Worm (Caenorhabditis elegans) whole organism, L4 larva: ENCODE measurements around the gene gyf-1.
A peak's percentile ranks its signal among the peaks of the same experiment; 100 is the strongest.

ENCODE experiments used
- F26F4.8 ChIP-seq: fragments of 200-800 bp; sonication (Bioruptor generic); conservative IDR thresholded peaks from 2 replicates; pipeline ENCODE4 v1.3.6; 2022; ENCODE audit warnings: missing genetic modification characterization, missing compliant biosample characterization
- F49E8.2 ChIP-seq: sonication (generic microtip); optimal IDR thresholded peaks from 2 replicates; lab custom pipeline; 2016; ENCODE audit warnings: missing compliant biosample characterization, mild to moderate bottlenecking, missing genetic modification characterization, borderline replicate concordance
- T20F7.1 ChIP-seq: fragments of 200-800 bp; sonication (Bioruptor generic); optimal IDR thresholded peaks from 2 replicates; lab custom pipeline; 2018; ENCODE audit warnings: mild to moderate bottlenecking, missing genetic modification characterization, missing compliant biosample characterization
- T26A8.4 ChIP-seq: fragments of 200-800 bp; sonication (Bioruptor generic); IDR thresholded peaks from 2 replicates; pipeline ENCODE4 v1.3.6; 2022; ENCODE audit warnings: missing genetic modification characterization, missing compliant biosample characterization
- Y48G9A.11 ChIP-seq: fragments of 200-800 bp; sonication (Bioruptor generic); IDR thresholded peaks from 2 replicates; pipeline ENCODE4 v1.3.6; 2022; ENCODE audit warnings: missing genetic modification reagents, missing genetic modification characterization, missing compliant biosample characterization
- Y75B8A.6 ChIP-seq: fragments of 200-800 bp; sonication (Bioruptor generic); IDR thresholded peaks from 2 replicates; pipeline ENCODE4 v1.3.6; 2022; ENCODE audit warnings: missing genetic modification reagents, missing genetic modification characterization, missing compliant biosample characterization
- ZK546.5 ChIP-seq, 2 experiments: sonication (generic microtip); optimal IDR thresholded peaks; 2 replicates each; lab custom pipeline; 2017; ENCODE audit warnings: missing biosample characterization in 2 of 2, missing genetic modification characterization in 2 of 2
- attf-4 ChIP-seq: sonication (generic microtip); optimal IDR thresholded peaks from 3 replicates; lab custom pipeline; 2017; ENCODE audit warnings: missing biosample characterization, missing genetic modification characterization
- ceh-20 ChIP-seq: fragments of 200-800 bp; sonication (Bioruptor generic); IDR thresholded peaks from 2 replicates; pipeline ENCODE4 v1.3.6; 2022; ENCODE audit warnings: missing genetic modification reagents, missing genetic modification characterization, missing compliant biosample characterization
- ceh-28 ChIP-seq: fragments of 150-350 bp; optimal IDR thresholded peaks from 2 replicates; lab custom pipeline; 2014; ENCODE audit warnings: missing biosample characterization, missing genetic modification reagents, missing genetic modification characterization
- ceh-62 ChIP-seq: sonication (generic microtip); optimal IDR thresholded peaks from 2 replicates; lab custom pipeline; 2017; ENCODE audit warnings: missing biosample characterization, missing genetic modification characterization
- ceh-82 ChIP-seq: sonication (generic microtip); optimal IDR thresholded peaks from 2 replicates; lab custom pipeline; 2017; ENCODE audit warnings: missing biosample characterization, missing genetic modification characterization
- ces-1 ChIP-seq: fragments of 150-350 bp; sonication (generic microtip); optimal IDR thresholded peaks from 4 replicates; lab custom pipeline; 2014; ENCODE audit warnings: missing biosample characterization, missing genetic modification reagents, missing genetic modification characterization
- cey-2 ChIP-seq: sonication (generic microtip); optimal IDR thresholded peaks from 3 replicates; lab custom pipeline; 2017; ENCODE audit warnings: missing genetic modification characterization, mild to moderate bottlenecking, missing compliant biosample characterization, antibody characterized with exemption, borderline replicate concordance; ENCODE audit not compliant: insufficient read depth
- ctbp-1 ChIP-seq: fragments of 200-800 bp; sonication (Bioruptor generic); IDR thresholded peaks from 2 replicates; pipeline ENCODE4 v1.3.6; 2022; ENCODE audit warnings: missing genetic modification reagents, missing genetic modification characterization, missing compliant biosample characterization
- daf-12 ChIP-seq: fragments of 150-350 bp; optimal IDR thresholded peaks from 2 replicates; lab custom pipeline; 2014; ENCODE audit warnings: missing biosample characterization, missing genetic modification reagents, missing genetic modification characterization
- daf-16 ChIP-seq, 3 experiments: sonication (generic microtip); optimal IDR thresholded peaks; 2 replicates each; lab custom pipeline; 2016 to 2017; ENCODE audit warnings: missing genetic modification characterization in 3 of 3, missing genetic modification reagents in 3 of 3, mild to moderate bottlenecking in 2 of 3, missing compliant biosample characterization in 2 of 3, missing biosample characterization in 1 of 3, moderate library complexity in 1 of 3
- dmd-6 ChIP-seq: fragments of 200-800 bp; sonication (Bioruptor generic); IDR thresholded peaks from 2 replicates; pipeline ENCODE4 v1.3.6; 2022; ENCODE audit warnings: missing genetic modification reagents, missing genetic modification characterization, missing compliant biosample characterization
- dpl-1 ChIP-seq: fragments of 150-350 bp; optimal IDR thresholded peaks from 2 replicates; lab custom pipeline; 2014; ENCODE audit warnings: missing biosample characterization, missing genetic modification reagents, missing genetic modification characterization
- egl-43 ChIP-seq: fragments of 200-800 bp; sonication (Bioruptor generic); IDR thresholded peaks from 2 replicates; pipeline ENCODE4 v1.3.6; 2022; ENCODE audit warnings: missing genetic modification reagents, missing genetic modification characterization, missing compliant biosample characterization
- fos-1 ChIP-seq: fragments of 150-350 bp; optimal IDR thresholded peaks from 2 replicates; lab custom pipeline; 2014; ENCODE audit warnings: missing biosample characterization, missing genetic modification characterization
- hif-1 ChIP-seq, 2 experiments: sonication (generic microtip); optimal IDR thresholded peaks; 2 replicates each; lab custom pipeline; 2016 to 2017; ENCODE audit warnings: missing compliant biosample characterization in 2 of 2, missing genetic modification characterization in 2 of 2, missing genetic modification reagents in 2 of 2, missing genotype in 2 of 2, mild to moderate bottlenecking in 1 of 2
- hlh-11 ChIP-seq: fragments of 200-800 bp; sonication (Bioruptor generic); optimal IDR thresholded peaks from 2 replicates; lab custom pipeline; 2018; ENCODE audit warnings: mild to moderate bottlenecking, missing genetic modification characterization, missing compliant biosample characterization
- lin-15B ChIP-seq: fragments of 150-350 bp; sonication (generic microtip); optimal IDR thresholded peaks from 3 replicates; lab custom pipeline; 2014; ENCODE audit warnings: missing biosample characterization, missing genetic modification characterization
- lin-29 ChIP-seq: fragments of 200-800 bp; sonication (Bioruptor generic); IDR thresholded peaks from 2 replicates; pipeline ENCODE4 v1.3.6; 2022; ENCODE audit warnings: missing genetic modification reagents, missing genetic modification characterization, missing compliant biosample characterization
- lin-39 ChIP-seq: fragments of 150-350 bp; optimal IDR thresholded peaks from 2 replicates; lab custom pipeline; 2014; ENCODE audit warnings: missing biosample characterization, missing genetic modification reagents, missing genetic modification characterization
- lsy-2 ChIP-seq, 2 experiments: fragments of 150-350 bp in 1 of 2; sonication (generic microtip) in 1 of 2; optimal IDR thresholded peaks; 2 replicates each; lab custom pipeline; 2014 to 2017; ENCODE audit warnings: missing biosample characterization in 2 of 2, missing genetic modification characterization in 2 of 2
- mdt-29 ChIP-seq: fragments of 200-800 bp; sonication (Bioruptor generic); IDR thresholded peaks from 2 replicates; pipeline ENCODE4 v1.3.6; 2022; ENCODE audit warnings: missing genetic modification reagents, missing genetic modification characterization, missing compliant biosample characterization
- mep-1 ChIP-seq: fragments of 150-350 bp; sonication (generic microtip); optimal IDR thresholded peaks from 3 replicates; lab custom pipeline; 2014; ENCODE audit warnings: missing biosample characterization, missing genetic modification characterization
- mes-2 ChIP-seq: sonication (generic microtip); optimal IDR thresholded peaks from 2 replicates; lab custom pipeline; 2016; ENCODE audit warnings: missing genotype, mild to moderate bottlenecking, missing genetic modification characterization, missing compliant biosample characterization; ENCODE audit not compliant: poor library complexity, severe bottlenecking
- mxl-2 ChIP-seq: fragments of 200-800 bp; sonication (Bioruptor generic); conservative IDR thresholded peaks from 2 replicates; pipeline ENCODE4 v1.3.6; 2022; ENCODE audit warnings: missing genetic modification reagents, missing genetic modification characterization, missing compliant biosample characterization
- mxl-3 ChIP-seq: fragments of 200-800 bp; sonication (Bioruptor generic); optimal IDR thresholded peaks from 2 replicates; lab custom pipeline; 2018; ENCODE audit warnings: mild to moderate bottlenecking, missing genetic modification characterization, missing compliant biosample characterization
- nhr-10 ChIP-seq: fragments of 150-350 bp; optimal IDR thresholded peaks from 2 replicates; lab custom pipeline; 2014; ENCODE audit warnings: missing biosample characterization, missing genetic modification characterization
- nhr-111 ChIP-seq: fragments of 200-800 bp; sonication (Bioruptor generic); optimal IDR thresholded peaks from 2 replicates; lab custom pipeline; 2018; ENCODE audit warnings: mild to moderate bottlenecking, missing genetic modification characterization, missing compliant biosample characterization
- nhr-25 ChIP-seq: sonication (generic microtip); optimal IDR thresholded peaks from 2 replicates; lab custom pipeline; 2017; ENCODE audit warnings: missing genetic modification characterization, mild to moderate bottlenecking, missing compliant biosample characterization, antibody characterized with exemption, moderate library complexity, borderline replicate concordance; ENCODE audit not compliant: insufficient read depth
- nhr-41 ChIP-seq: fragments of 200-800 bp; sonication (Bioruptor generic); IDR thresholded peaks from 2 replicates; pipeline ENCODE4 v1.3.6; 2022; ENCODE audit warnings: missing genetic modification reagents, missing genetic modification characterization, missing compliant biosample characterization
- nhr-48 ChIP-seq: sonication (generic microtip); optimal IDR thresholded peaks from 2 replicates; lab custom pipeline; 2016; ENCODE audit warnings: mild to moderate bottlenecking, missing genetic modification characterization, missing compliant biosample characterization
- nhr-77 ChIP-seq: fragments of 150-350 bp; optimal IDR thresholded peaks from 2 replicates; lab custom pipeline; 2014; ENCODE audit warnings: missing biosample characterization, missing genetic modification characterization
- rbr-2 ChIP-seq: sonication (generic microtip); optimal IDR thresholded peaks from 2 replicates; lab custom pipeline; 2016; ENCODE audit warnings: missing genotype, missing genetic modification characterization, missing compliant biosample characterization
- sdz-12 ChIP-seq: fragments of 200-800 bp; sonication (Bioruptor generic); optimal IDR thresholded peaks from 2 replicates; lab custom pipeline; 2018; ENCODE audit warnings: mild to moderate bottlenecking, missing genetic modification characterization, missing compliant biosample characterization
- spr-1 ChIP-seq: sonication (generic microtip); optimal IDR thresholded peaks from 2 replicates; lab custom pipeline; 2016; ENCODE audit warnings: mild to moderate bottlenecking, missing genetic modification characterization, missing compliant biosample characterization
- spr-3 ChIP-seq: fragments of 200-800 bp; sonication (Bioruptor generic); optimal IDR thresholded peaks from 2 replicates; lab custom pipeline; 2018; ENCODE audit warnings: mild to moderate bottlenecking, missing genetic modification characterization, missing compliant biosample characterization
- vab-7 ChIP-seq: fragments of 200-800 bp; sonication (Bioruptor generic); IDR thresholded peaks from 2 replicates; pipeline ENCODE4 v1.3.6; 2022; ENCODE audit warnings: missing genetic modification reagents, missing genetic modification characterization, missing compliant biosample characterization
- zag-1 ChIP-seq: fragments of 150-350 bp; optimal IDR thresholded peaks from 2 replicates; lab custom pipeline; 2014; ENCODE audit warnings: missing biosample characterization, missing genetic modification characterization
- zfp-3 ChIP-seq: fragments of 200-800 bp; sonication (Bioruptor generic); conservative IDR thresholded peaks from 2 replicates; pipeline ENCODE4 v1.3.6; 2022; ENCODE audit warnings: missing genetic modification reagents, missing genetic modification characterization, missing compliant biosample characterization
- zip-11 ChIP-seq: fragments of 200-800 bp; sonication (Bioruptor generic); IDR thresholded peaks from 2 replicates; pipeline ENCODE4 v1.3.6; 2022; ENCODE audit warnings: missing genetic modification characterization, missing compliant biosample characterization
- ztf-11 ChIP-seq: fragments of 150-350 bp; optimal IDR thresholded peaks from 2 replicates; lab custom pipeline; 2014; ENCODE audit warnings: missing biosample characterization, missing genetic modification characterization
- ztf-7 ChIP-seq: fragments of 150-350 bp; optimal IDR thresholded peaks from 2 replicates; lab custom pipeline; 2014; ENCODE audit warnings: missing biosample characterization, missing genetic modification characterization

gyf-1 gene

DNA sequence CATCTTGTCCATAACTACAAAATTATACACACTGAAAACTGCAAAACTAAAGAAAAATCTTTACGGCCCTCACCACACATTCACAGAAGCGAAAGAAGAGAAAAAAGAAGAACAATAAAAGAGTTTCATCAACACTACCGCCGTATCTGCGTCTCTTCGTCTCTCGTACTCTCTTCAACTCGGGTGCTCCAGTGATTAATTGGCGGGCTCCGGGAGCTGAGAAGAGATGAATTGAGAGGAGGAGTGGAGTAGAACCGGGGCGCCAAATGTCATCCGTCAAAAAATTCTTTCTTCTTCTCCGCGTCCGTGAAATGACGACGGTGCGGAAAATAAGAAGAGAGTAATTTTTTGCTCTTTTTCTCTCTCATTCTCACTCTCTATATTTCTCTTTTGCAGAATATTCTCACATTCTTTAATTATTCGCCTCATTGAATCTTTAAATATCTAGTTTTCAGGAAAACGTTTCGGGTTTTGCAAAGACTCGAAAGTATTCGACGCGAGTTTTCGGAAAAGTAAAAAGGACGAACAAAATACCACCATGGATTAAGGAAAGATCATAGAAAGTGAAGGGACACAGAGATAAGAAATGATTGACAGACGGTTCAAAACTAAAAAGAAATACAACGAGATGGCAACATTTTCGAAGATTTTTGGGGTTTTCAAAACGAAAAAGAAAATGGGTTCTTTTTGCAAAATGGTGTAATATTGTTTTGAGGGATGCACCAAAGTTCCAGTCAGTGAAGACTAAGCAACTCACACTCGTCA is 23.6 kb downstream of the gyf-1 start:
- TF ChIP-seq spr-3 (no peak), ceh-82 (no peak), lin-15B (no peak), dmd-6 (GFP tag; lab: Robert Waterston, UW) (0 out of 2 replicates have a peak, but pooled peaks have one; percentile 18), ztf-7 (no peak), zfp-3 (no peak), mxl-2 (GFP tag; lab: Robert Waterston, UW) (no peak), ces-1 (GFP tag; lab: Kevin White, UChicago) (no peak), mep-1 (tag; lab: Kevin White, UChicago) (peak; percentile 20), dpl-1 (GFP tag; lab: Kevin White, UChicago) (no peak), daf-16 (GFP tag; optimal IDR thresholded peaks at IDR 0.05; lab: Kevin White, UChicago) (peak in 1 of 2 experiments; percentile 58), daf-16 (tag; optimal IDR thresholded peaks at IDR 0.05; lab: Kevin White, UChicago) (no peak), daf-12 (tag; lab: Kevin White, UChicago) (no peak), egl-43 (0 out of 2 replicates have a peak, but pooled peaks have one; percentile 35), lin-29 (GFP tag; lab: Robert Waterston, UW) (no peak), T26A8.4 (GFP tag; lab: Robert Waterston, UW) (no peak), mxl-3 (no peak), ctbp-1 (0 out of 2 replicates have a peak, but pooled peaks have one; percentile 45), lin-39 (tag; lab: Kevin White, UChicago) (no peak), nhr-48 (tag; lab: Kevin White, UChicago) (no peak), T20F7.1 (GFP tag; lab: Kevin White, UChicago) (no peak), zip-11 (GFP tag; lab: Robert Waterston, UW) (no peak), mes-2 (tag; lab: Kevin White, UChicago) (no peak), ZK546.5 (tag; optimal IDR thresholded peaks at IDR 0.05; lab: Kevin White, UChicago) (no peak), ceh-28 (tag; lab: Kevin White, UChicago) (no peak), nhr-41 (GFP tag; lab: Robert Waterston, UW) (no peak), sdz-12 (GFP tag; lab: Kevin White, UChicago) (no peak), fos-1 (tag; lab: Kevin White, UChicago) (no peak), F26F4.8 (GFP tag; lab: Robert Waterston, UW) (no peak), nhr-77 (tag; lab: Kevin White, UChicago) (no peak), vab-7 (GFP tag; lab: Robert Waterston, UW) (no peak), lsy-2 (tag; optimal IDR thresholded peaks at IDR 0.05; lab: Kevin White, UChicago) (peak in 1 of 2 experiments; percentile 51), ceh-20 (GFP tag; lab: Robert Waterston, UW) (peak; percentile 66; the same call in 1 of the 2 replicates), nhr-10 (tag; lab: Kevin White, UChicago) (no peak), Y75B8A.6 (GFP tag; lab: Robert Waterston, UW) (no peak), cey-2 (no peak), spr-1 (tag; lab: Kevin White, UChicago) (no peak), hif-1 (tag; optimal IDR thresholded peaks at IDR 0.05; lab: Kevin White, UChicago) (peak in 1 of 2 experiments; percentile 28), zag-1 (tag; lab: Kevin White, UChicago) (no peak), nhr-111 (GFP tag; lab: Kevin White, UChicago) (no peak), hlh-11 (tag; lab: Kevin White, UChicago) (peak; percentile 29), Y48G9A.11 (GFP tag; lab: Robert Waterston, UW) (no peak), ceh-62 (tag; lab: Kevin White, UChicago) (no peak), mdt-29 (GFP tag; lab: Robert Waterston, UW) (no peak), ztf-11 (tag; lab: Kevin White, UChicago) (no peak), F49E8.2 (tag; lab: Kevin White, UChicago) (no peak), attf-4 (tag; lab: Kevin White, UChicago) (no peak), nhr-25 (tag; lab: Kevin White, UChicago) (no peak), rbr-2 (peak; percentile 7)
- TF ChIP-seq, all 104 proteins: peak for 10
